Fruit fly (Drosophila melanogaster) whole organism, prepupa: ENCODE measurements around the gene CG34248.

Source experiments
- CG31627 ChIP-seq: fragments of 200-800 bp; sonication (Bioruptor generic); optimal IDR thresholded peaks from 3 replicates; lab custom pipeline; 2016; ENCODE audit warnings: missing biosample characterization, missing genetic modification characterization
- eg ChIP-seq: fragments of 200-800 bp; sonication (Bioruptor generic); IDR thresholded peaks from 3 replicates; pipeline ENCODE4 v1.3.6; 2022; ENCODE audit warnings: missing biosample characterization, missing genetic modification characterization
- esn ChIP-seq: fragments of 200-800 bp; sonication (Bioruptor generic); optimal IDR thresholded peaks from 2 replicates; lab custom pipeline; 2016; ENCODE audit warnings: missing biosample characterization, mild to moderate bottlenecking, missing genetic modification characterization, moderate library complexity
- net ChIP-seq: fragments of 200-800 bp; sonication (Bioruptor generic); optimal IDR thresholded peaks from 3 replicates; lab custom pipeline; 2016; ENCODE audit warnings: missing biosample characterization, missing genetic modification characterization
- pdm3 ChIP-seq: fragments of 200-800 bp; sonication (Bioruptor generic); optimal IDR thresholded peaks from 3 replicates; lab custom pipeline; 2016; ENCODE audit warnings: missing biosample characterization, missing genetic modification characterization

DNA sequence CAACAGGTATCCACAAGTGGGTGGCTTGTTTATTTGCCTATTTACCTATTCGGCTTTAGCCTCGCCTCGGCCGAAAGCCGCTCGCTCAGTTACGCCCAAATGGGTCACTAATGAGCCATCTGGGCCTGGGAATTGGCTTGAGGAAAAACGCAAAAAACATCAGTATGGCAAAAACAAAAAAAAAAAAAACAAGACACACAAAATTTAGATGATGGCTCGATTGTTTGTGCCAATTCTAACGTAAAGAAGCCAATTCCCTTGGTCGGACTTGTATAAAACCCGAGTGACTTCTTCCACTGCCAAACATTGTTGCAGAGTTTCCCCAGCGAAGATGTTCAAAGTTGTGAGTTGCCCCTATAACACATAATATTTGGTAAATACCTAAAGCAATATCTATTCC lies 30.5 kb upstream of the CG34248 start, which contains the start of gene CG4982:
- no peak for TF ChIP-seq CG31627 (GFP tag; lab: Kevin White, UChicago)
- no peak for TF ChIP-seq esn
- no peak for TF ChIP-seq net (GFP tag; lab: Kevin White, UChicago)
- TF ChIP-seq pdm3 (GFP tag; lab: Kevin White, UChicago) = no peak
- TF ChIP-seq eg (GFP tag; lab: Robert Waterston, UW) = no peak
